Worm (Caenorhabditis elegans) whole organism, mixed stage, embryonic: Measurements from ENCODE around the gene srh-109.

Experiments
- nhr-237 ChIP-seq: fragments of 150-350 bp; optimal IDR thresholded peaks from 2 replicates; lab custom pipeline; 2014; ENCODE audit warnings: missing biosample characterization, missing genetic modification characterization
- unc-39 ChIP-seq: fragments of 150-350 bp; optimal IDR thresholded peaks from 2 replicates; lab custom pipeline; 2014; ENCODE audit warnings: missing biosample characterization, missing genetic modification characterization
- unc-62 ChIP-seq: fragments of 150-350 bp; optimal IDR thresholded peaks from 2 replicates; lab custom pipeline; 2014; ENCODE audit warnings: missing biosample characterization, missing genetic modification reagents, missing genetic modification characterization
- zip-8 ChIP-seq: fragments of 150-350 bp; optimal IDR thresholded peaks from 2 replicates; lab custom pipeline; 2014; ENCODE audit warnings: missing biosample characterization, missing genetic modification characterization

ce11 chrV:17217690-17218089, 2.6 kb downstream of the srh-109 start, which contains the start of gene srbc-62:
- no peak for TF ChIP-seq nhr-237 (tag; lab: Kevin White, UChicago)
- no peak for TF ChIP-seq unc-62
- no peak for TF ChIP-seq unc-39 (tag; lab: Kevin White, UChicago)
- TF ChIP-seq zip-8, result no peak
